Worm (Caenorhabditis elegans) whole organism, L2 larva: Measurements from ENCODE around the gene aat-2.

Experiments used
- C34F6.9 ChIP-seq: fragments of 150-350 bp; optimal IDR thresholded peaks from 2 replicates; lab custom pipeline; 2014; ENCODE audit warnings: missing biosample characterization, missing genetic modification characterization
- R02D3.7 ChIP-seq: fragments of 150-350 bp; optimal IDR thresholded peaks from 2 replicates; lab custom pipeline; 2014; ENCODE audit warnings: missing biosample characterization, missing genetic modification characterization
- Y55F3AM.14 ChIP-seq: fragments of 200-800 bp; sonication (Bioruptor generic); optimal IDR thresholded peaks from 2 replicates; lab custom pipeline; 2018; ENCODE audit warnings: mild to moderate bottlenecking, missing genetic modification characterization, missing compliant biosample characterization
- ZK546.5 ChIP-seq: sonication (generic microtip); optimal IDR thresholded peaks from 2 replicates; lab custom pipeline; 2017; ENCODE audit warnings: missing biosample characterization, missing genetic modification characterization
- alr-1 ChIP-seq: fragments of 150-350 bp; optimal IDR thresholded peaks from 2 replicates; lab custom pipeline; 2014; ENCODE audit warnings: missing biosample characterization, missing genetic modification characterization
- aly-2 ChIP-seq: fragments of 150-350 bp; optimal IDR thresholded peaks from 2 replicates; lab custom pipeline; 2014; ENCODE audit warnings: missing biosample characterization, missing genetic modification characterization
- ama-1 ChIP-seq: fragments of 150-350 bp; optimal IDR thresholded peaks from 2 replicates; lab custom pipeline; 2018; ENCODE audit warnings: inconsistent platforms
- blmp-1 ChIP-seq: sonication (generic microtip); optimal IDR thresholded peaks from 2 replicates; lab custom pipeline; 2017; ENCODE audit warnings: missing genetic modification characterization, mild to moderate bottlenecking, missing compliant biosample characterization, antibody characterized with exemption, moderate library complexity; ENCODE audit not compliant: insufficient read depth
- ceh-16 ChIP-seq: fragments of 150-350 bp; optimal IDR thresholded peaks from 2 replicates; lab custom pipeline; 2014; ENCODE audit warnings: missing biosample characterization, missing genetic modification characterization
- ceh-82 ChIP-seq: fragments of 150-350 bp; optimal IDR thresholded peaks from 2 replicates; lab custom pipeline; 2014; ENCODE audit warnings: missing biosample characterization, missing genetic modification characterization
- crh-2 ChIP-seq: sonication (generic microtip); optimal IDR thresholded peaks from 2 replicates; lab custom pipeline; 2017; ENCODE audit warnings: missing biosample characterization, missing genetic modification characterization
- elt-3 ChIP-seq: sonication (generic microtip); optimal IDR thresholded peaks from 2 replicates; lab custom pipeline; 2017; ENCODE audit warnings: missing biosample characterization, missing genetic modification characterization
- fos-1 ChIP-seq: fragments of 150-350 bp; optimal IDR thresholded peaks from 2 replicates; lab custom pipeline; 2014; ENCODE audit warnings: missing biosample characterization, missing genetic modification characterization
- gmeb-1 ChIP-seq: fragments of 150-350 bp; optimal IDR thresholded peaks from 2 replicates; lab custom pipeline; 2014; ENCODE audit warnings: missing biosample characterization, missing genetic modification characterization
- lin-11 ChIP-seq: fragments of 150-350 bp; sonication (generic microtip); optimal IDR thresholded peaks from 2 replicates; lab custom pipeline; 2014; ENCODE audit warnings: missing biosample characterization, missing genetic modification characterization, inconsistent platforms, mixed read lengths
- lin-13 ChIP-seq: fragments of 150-350 bp; optimal IDR thresholded peaks from 2 replicates; lab custom pipeline; 2014; ENCODE audit warnings: missing biosample characterization, missing genetic modification reagents, missing genetic modification characterization
- lin-39 ChIP-seq: fragments of 150-350 bp; optimal IDR thresholded peaks from 2 replicates; lab custom pipeline; 2014; ENCODE audit warnings: missing biosample characterization, missing genetic modification reagents, missing genetic modification characterization
- lsy-2 ChIP-seq, 2 experiments: fragments of 150-350 bp in 1 of 2; sonication (generic microtip) in 1 of 2; optimal IDR thresholded peaks; 2 replicates each; lab custom pipeline; 2014 to 2017; ENCODE audit warnings: missing biosample characterization in 2 of 2, missing genetic modification characterization in 2 of 2
- mab-5 ChIP-seq: fragments of 150-350 bp; optimal IDR thresholded peaks from 2 replicates; lab custom pipeline; 2014; ENCODE audit warnings: missing biosample characterization, missing genetic modification characterization
- nhr-10 ChIP-seq: sonication (generic microtip); optimal IDR thresholded peaks from 2 replicates; lab custom pipeline; 2017; ENCODE audit warnings: missing biosample characterization, missing genetic modification characterization
- nhr-11 ChIP-seq: fragments of 150-350 bp; optimal IDR thresholded peaks from 2 replicates; lab custom pipeline; 2014; ENCODE audit warnings: missing biosample characterization, missing genetic modification characterization
- nhr-129 ChIP-seq: fragments of 150-350 bp; optimal IDR thresholded peaks from 2 replicates; lab custom pipeline; 2014; ENCODE audit warnings: missing biosample characterization, missing genetic modification characterization
- nhr-21 ChIP-seq: fragments of 150-350 bp; optimal IDR thresholded peaks from 2 replicates; lab custom pipeline; 2014; ENCODE audit warnings: missing biosample characterization, missing genetic modification characterization
- nhr-23 ChIP-seq: fragments of 150-350 bp; optimal IDR thresholded peaks from 2 replicates; lab custom pipeline; 2014; ENCODE audit warnings: missing biosample characterization, missing genetic modification reagents, missing genetic modification characterization
- nhr-6 ChIP-seq: fragments of 150-350 bp; optimal IDR thresholded peaks from 2 replicates; lab custom pipeline; 2014; ENCODE audit warnings: missing biosample characterization, missing genetic modification characterization
- nhr-77 ChIP-seq: fragments of 150-350 bp; optimal IDR thresholded peaks from 2 replicates; lab custom pipeline; 2014; ENCODE audit warnings: missing biosample characterization, missing genetic modification characterization
- peb-1 ChIP-seq: fragments of 150-350 bp; optimal IDR thresholded peaks from 2 replicates; lab custom pipeline; 2014; ENCODE audit warnings: missing biosample characterization, missing genetic modification characterization
- skn-1 ChIP-seq: sonication (generic microtip); optimal IDR thresholded peaks from 2 replicates; lab custom pipeline; 2017; ENCODE audit warnings: missing biosample characterization, missing genetic modification characterization
- sma-3 ChIP-seq: sonication (generic microtip); optimal IDR thresholded peaks from 2 replicates; lab custom pipeline; 2016; ENCODE audit warnings: missing genetic modification reagents, missing genetic modification characterization, missing compliant biosample characterization
- sma-9 ChIP-seq, 2 experiments: fragments of 150-350 bp in 1 of 2; sonication (generic microtip) in 1 of 2; optimal IDR thresholded peaks; 2 replicates each; lab custom pipeline; 2014 to 2016; ENCODE audit warnings: missing genetic modification characterization in 2 of 2, mild to moderate bottlenecking in 1 of 2, missing biosample characterization in 1 of 2, missing compliant biosample characterization in 1 of 2, missing genetic modification reagents in 1 of 2, moderate library complexity in 1 of 2
- unc-39 ChIP-seq: fragments of 150-350 bp; optimal IDR thresholded peaks from 2 replicates; lab custom pipeline; 2014; ENCODE audit warnings: missing biosample characterization, missing genetic modification characterization
- unc-55 ChIP-seq: fragments of 150-350 bp; sonication (generic microtip); optimal IDR thresholded peaks from 3 replicates; lab custom pipeline; 2014; ENCODE audit warnings: missing biosample characterization, missing genetic modification reagents, missing genetic modification characterization
- zag-1 ChIP-seq: fragments of 150-350 bp; optimal IDR thresholded peaks from 2 replicates; lab custom pipeline; 2014; ENCODE audit warnings: missing biosample characterization, missing genetic modification characterization
- ztf-11 ChIP-seq: sonication (generic microtip); optimal IDR thresholded peaks from 2 replicates; lab custom pipeline; 2017; ENCODE audit warnings: missing biosample characterization, missing genetic modification characterization
- ztf-4 ChIP-seq: fragments of 150-350 bp; optimal IDR thresholded peaks from 2 replicates; lab custom pipeline; 2014; ENCODE audit warnings: missing biosample characterization, missing genetic modification characterization

aat-2 gene

ce11 chrV:9243171-9243996, 2.8 kb downstream of the aat-2 start, which contains the start of gene glo-4 (continued):
- TF ChIP-seq ztf-4 (tag; lab: Kevin White, UChicago) (peak; percentile 61), nhr-129 (tag; lab: Kevin White, UChicago) (peak; percentile 89), lin-13 (peak; percentile 81), elt-3 (tag; lab: Kevin White, UChicago) (no peak), mab-5 (tag; lab: Kevin White, UChicago) (peak; percentile 71), nhr-11 (tag; lab: Kevin White, UChicago) (no peak), aly-2 (tag; lab: Kevin White, UChicago) (no peak), alr-1 (no peak), nhr-10 (no peak), nhr-6 (tag; lab: Kevin White, UChicago) (peak; percentile 81), lin-11 (tag; lab: Kevin White, UChicago) (no peak), ama-1 (lab: Kevin White, UChicago) (peak; percentile 55), zag-1 (tag; lab: Kevin White, UChicago) (no peak), lsy-2 (tag; optimal IDR thresholded peaks at IDR 0.05; lab: Kevin White, UChicago) (peak; percentile 72 to 91), blmp-1 (no peak), nhr-23 (tag; lab: Kevin White, UChicago) (no peak), unc-39 (no peak), ztf-11 (tag; lab: Kevin White, UChicago) (no peak)

ce11 chrV:9232296-9232695, 13.9 kb downstream of the aat-2 start, which contains the start of gene F07C3.3:
Gene F07C3.3 (minus strand): TSS chrV:9232396.
- no peak for TF ChIP-seq elt-3 (tag; lab: Kevin White, UChicago)
- no peak for TF ChIP-seq ceh-82
- no peak for TF ChIP-seq lin-39 (tag; lab: Kevin White, UChicago)
- no peak for TF ChIP-seq ceh-16 (tag; lab: Kevin White, UChicago)

DNA sequence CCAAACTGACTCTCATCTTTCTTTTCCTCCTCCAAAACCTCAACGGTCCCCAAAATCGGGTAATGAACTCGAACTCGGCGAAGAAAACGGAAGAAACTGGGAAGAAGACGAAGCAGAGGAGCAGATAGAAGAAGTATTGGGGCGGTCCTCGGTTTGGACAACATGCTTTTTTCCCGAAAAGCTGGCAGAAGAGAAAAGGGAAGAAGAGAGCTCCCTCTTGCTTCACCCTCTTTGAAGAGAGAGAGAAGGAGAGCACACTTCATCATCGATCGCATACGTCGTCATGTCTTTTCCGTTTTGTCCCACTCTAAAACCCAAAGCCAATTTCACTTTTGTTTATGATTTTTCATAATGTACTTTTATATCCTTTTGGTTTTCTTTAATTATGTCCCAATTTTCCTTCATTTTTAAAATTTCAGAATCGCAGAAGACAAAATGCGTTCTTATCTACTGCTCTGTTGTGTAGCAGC, 20.4 kb downstream of the aat-2 start, which contains the start of gene F07C3.2:
Gene F07C3.2, plus strand, starts transcription at position 420 of the 470 bp plus-strand sequence.
- peak; percentile 54 for TF ChIP-seq C34F6.9 (tag; lab: Kevin White, UChicago)
- peak in 1 of 2 experiments; percentile 36 for TF ChIP-seq lsy-2 (tag; optimal IDR thresholded peaks at IDR 0.05; lab: Kevin White, UChicago)
- TF ChIP-seq nhr-129 (tag; lab: Kevin White, UChicago), result peak; percentile 8
- no peak for TF ChIP-seq peb-1
- TF ChIP-seq unc-39, result no peak
- TF ChIP-seq nhr-77 (tag; lab: Kevin White, UChicago), result no peak
- peak; percentile 16 for TF ChIP-seq crh-2 (tag; lab: Kevin White, UChicago)
- TF ChIP-seq skn-1 (tag; lab: Kevin White, UChicago), result no peak
- TF ChIP-seq unc-55 (GFP tag; lab: Kevin White, UChicago), result peak; percentile 49
- no peak for TF ChIP-seq R02D3.7 (tag; lab: Kevin White, UChicago)
- no peak for TF ChIP-seq ceh-82
- no peak for TF ChIP-seq ztf-4 (tag; lab: Kevin White, UChicago)
- TF ChIP-seq nhr-21, result no peak
- TF ChIP-seq mab-5 (tag; lab: Kevin White, UChicago), result no peak
- no peak for TF ChIP-seq gmeb-1 (tag; lab: Kevin White, UChicago)
- no peak for TF ChIP-seq lin-39 (tag; lab: Kevin White, UChicago)
- TF ChIP-seq elt-3 (tag; lab: Kevin White, UChicago), result no peak
- TF ChIP-seq lin-13, result no peak

DNA sequence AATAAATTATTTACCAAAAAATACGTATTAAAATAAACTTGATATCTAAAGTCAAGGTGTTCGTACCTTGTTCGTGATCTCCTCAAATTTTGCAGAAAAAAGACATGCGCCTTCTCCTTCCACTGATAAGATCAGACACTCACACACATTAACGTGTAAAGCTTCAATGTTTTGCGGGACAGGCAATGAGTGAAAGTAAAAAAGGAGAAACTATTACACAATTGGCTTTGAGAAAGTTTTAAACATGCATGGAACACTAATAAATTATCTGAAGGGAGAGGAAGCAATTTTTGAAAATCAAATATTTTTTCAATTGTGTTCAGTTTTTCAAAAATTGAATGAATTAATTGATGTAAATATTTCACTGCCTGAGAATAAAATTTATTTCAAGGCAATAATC, 21.2 kb downstream of the aat-2 start:
- TF ChIP-seq peb-1 (no peak), blmp-1 (peak; percentile 74), aly-2 (tag; lab: Kevin White, UChicago) (no peak), nhr-6 (tag; lab: Kevin White, UChicago) (no peak), unc-55 (GFP tag; lab: Kevin White, UChicago) (peak; percentile 26), gmeb-1 (tag; lab: Kevin White, UChicago) (no peak)

DNA sequence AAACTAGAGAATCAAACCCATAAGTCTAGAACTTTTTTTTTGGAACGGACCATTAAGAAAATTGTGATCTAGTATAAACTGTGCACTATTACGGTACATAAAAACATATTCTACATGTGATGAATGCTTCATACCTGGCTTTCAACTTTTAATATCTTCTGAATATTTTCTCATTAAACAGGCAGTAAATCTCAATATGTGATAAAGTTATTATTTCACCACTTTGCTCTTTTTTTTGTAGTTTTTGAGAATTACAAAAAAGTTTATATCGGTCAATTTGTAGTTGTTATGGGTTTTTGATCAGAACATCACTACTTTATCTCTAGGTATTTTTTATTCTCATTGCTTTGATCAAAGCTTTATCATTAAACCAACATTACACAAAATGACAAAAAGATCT, 21.8 kb downstream of the aat-2 start:
- TF ChIP-seq nhr-6 (tag; lab: Kevin White, UChicago), result no peak
- no peak for TF ChIP-seq ztf-4 (tag; lab: Kevin White, UChicago)
- no peak for TF ChIP-seq unc-39
- no peak for TF ChIP-seq crh-2 (tag; lab: Kevin White, UChicago)
- no peak for TF ChIP-seq sma-3
- TF ChIP-seq lin-13, result no peak
- no peak for TF ChIP-seq ZK546.5 (tag; lab: Kevin White, UChicago)
- no peak for TF ChIP-seq sma-9 (GFP tag; optimal IDR thresholded peaks at IDR 0.05; lab: Kevin White, UChicago)
- TF ChIP-seq sma-9 (tag; optimal IDR thresholded peaks at IDR 0.05; lab: Kevin White, UChicago), result no peak
- TF ChIP-seq fos-1 (tag; lab: Kevin White, UChicago), result no peak
- no peak for TF ChIP-seq Y55F3AM.14 (GFP tag; lab: Kevin White, UChicago)
- no peak for TF ChIP-seq peb-1
- TF ChIP-seq lin-39 (tag; lab: Kevin White, UChicago), result no peak
- no peak for TF ChIP-seq elt-3 (tag; lab: Kevin White, UChicago)
- TF ChIP-seq, all 48 proteins: peak for 0
